Worm (Caenorhabditis elegans): Measurements from ENCODE around the gene T23F6.5.
A peak's percentile ranks its signal among the peaks of the same experiment; 100 is the strongest.

T23F6.5 gene

ce11 chrIV:12717531-12717930 lies 23.8 kb downstream of the T23F6.5 start, which contains the start of gene C27D8.1:
Gene C27D8.1 (plus strand): TSS chrIV:12717831.
- no peak for TF ChIP-seq pqm-1 (tag; optimal IDR thresholded peaks at IDR 0.05)

DNA sequence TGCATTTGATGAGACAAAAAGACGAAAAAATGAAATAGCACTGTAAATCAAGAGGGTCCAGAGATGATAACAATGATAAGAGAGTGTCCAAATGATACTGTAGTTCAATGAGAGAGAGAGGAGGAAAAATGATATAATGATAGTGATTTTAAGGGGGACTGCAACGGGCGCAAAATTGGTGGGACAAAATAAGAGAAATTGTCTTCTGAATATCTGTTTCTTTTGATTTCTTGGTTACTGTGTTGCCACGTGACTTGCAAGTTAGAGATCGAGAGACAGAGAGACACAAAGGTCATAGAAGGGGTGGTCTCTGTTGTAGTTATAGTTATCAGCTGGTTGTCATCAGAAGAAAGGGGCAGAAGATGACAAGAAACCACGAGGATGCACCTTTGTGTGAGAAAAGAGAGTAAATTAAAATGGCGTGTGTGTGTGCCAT lies 25.4 kb downstream of the T23F6.5 start:
- no peak for TF ChIP-seq zip-4 (GFP tag; optimal IDR thresholded peaks at IDR 0.05)
- TF ChIP-seq irx-1 (tag; optimal IDR thresholded peaks at IDR 0.05): no peak
- TF ChIP-seq nhr-85 (tag): peak; percentile 95
- TF ChIP-seq grh-1 (GFP tag; IDR thresholded peaks at IDR 0.05): peak; percentile 56
- peak in 1 of 2 experiments; percentile 91 for TF ChIP-seq mdl-1 (tag; optimal IDR thresholded peaks at IDR 0.05)
- TF ChIP-seq egl-27 (tag; optimal IDR thresholded peaks at IDR 0.05): peak in 1 of 2 experiments; percentile 2
- TF ChIP-seq elt-2 (tag; optimal IDR thresholded peaks at IDR 0.05): peak; percentile 61
- TF ChIP-seq fos-1 (tag; optimal IDR thresholded peaks at IDR 0.05): no peak
- TF ChIP-seq nhr-20 (tag; optimal IDR thresholded peaks at IDR 0.05): peak; percentile 93
- TF ChIP-seq pax-3 (tag; optimal IDR thresholded peaks at IDR 0.05): no peak
- peak; percentile 23 for TF ChIP-seq C16A3.4 (tag; optimal IDR thresholded peaks at IDR 0.05)
- TF ChIP-seq mep-1 (tag; optimal IDR thresholded peaks at IDR 0.05): peak; percentile 25
- TF ChIP-seq lin-14 (GFP tag; optimal IDR thresholded peaks at IDR 0.05): peak; percentile 81
- peak in 1 of 3 experiments; percentile 41 for TF ChIP-seq dpl-1 (GFP tag; optimal IDR thresholded peaks at IDR 0.05)
- no peak for TF ChIP-seq sox-4 (tag; optimal IDR thresholded peaks at IDR 0.05)
- TF ChIP-seq C04F5.9 (tag; optimal IDR thresholded peaks at IDR 0.05): no peak
- peak in 5 of 6 experiments; percentile 75 to 97 (median 96) for TF ChIP-seq elt-3 (tag; optimal IDR thresholded peaks at IDR 0.05)
- peak; percentile 50 to 82 for TF ChIP-seq lsy-2 (tag; optimal IDR thresholded peaks at IDR 0.05)
- no peak for TF ChIP-seq xbp-1 (tag; optimal IDR thresholded peaks at IDR 0.05)
- no peak for TF ChIP-seq mef-2 (tag; optimal IDR thresholded peaks at IDR 0.05)
- peak in 1 of 2 experiments; percentile 81 for TF ChIP-seq lin-35 (GFP tag; optimal IDR thresholded peaks at IDR 0.05)
- peak; percentile 56 for TF ChIP-seq nhr-47 (tag; optimal IDR thresholded peaks at IDR 0.05)
- peak; percentile 84 for TF ChIP-seq nhr-90 (tag; optimal IDR thresholded peaks at IDR 0.05; ENCODE audit: poor library complexity)
- TF ChIP-seq efl-1 (optimal IDR thresholded peaks at IDR 0.05): peak; percentile 8 to 26
- peak; percentile 13 to 93 for TF ChIP-seq efl-1 (GFP tag; optimal IDR thresholded peaks at IDR 0.05 in 1 of 2)
- no peak for TF ChIP-seq egl-13 (tag; optimal IDR thresholded peaks at IDR 0.05)
- peak; percentile 80 for TF ChIP-seq blmp-1 (tag; optimal IDR thresholded peaks at IDR 0.05)
- TF ChIP-seq hlh-17 (GFP tag; optimal IDR thresholded peaks at IDR 0.05; ENCODE audit: borderline replicate concordance): no peak
- peak; percentile 88 for TF ChIP-seq nhr-71 (tag; optimal IDR thresholded peaks at IDR 0.05)
- peak; percentile 41 for TF ChIP-seq lir-3 (tag; optimal IDR thresholded peaks at IDR 0.05; ENCODE audit: poor library complexity)
- peak; percentile 79 for TF ChIP-seq tbx-2 (tag; optimal IDR thresholded peaks at IDR 0.05)
- peak; percentile 58 for TF ChIP-seq jun-1 (tag; optimal IDR thresholded peaks at IDR 0.05)
- peak; percentile 78 for TF ChIP-seq snu-23 (GFP tag; optimal IDR thresholded peaks at IDR 0.05)
- no peak for TF ChIP-seq hpl-2 (GFP tag; optimal IDR thresholded peaks at IDR 0.05)
- TF ChIP-seq unc-130 (tag; optimal IDR thresholded peaks at IDR 0.05): peak; percentile 47
- TF ChIP-seq nhr-237 (tag; optimal IDR thresholded peaks at IDR 0.05): no peak
- TF ChIP-seq nhr-19 (GFP tag; conservative IDR thresholded peaks at IDR 0.05): peak; percentile 63
- peak; percentile 76 for TF ChIP-seq vab-15 (tag; optimal IDR thresholded peaks at IDR 0.05)

ce11 chrIV:12711644-12712043 lies 29.7 kb downstream of the T23F6.5 start, which contains the start of gene C27D8.3:
Gene C27D8.3 (minus strand): TSS chrIV:12711744.
- TF ChIP-seq snpc-4 (tag; optimal IDR thresholded peaks at IDR 0.05) (no peak), elt-2 (tag; optimal IDR thresholded peaks at IDR 0.05) (no peak), nhr-12 (tag; optimal IDR thresholded peaks at IDR 0.05) (no peak), ama-1 (optimal IDR thresholded peaks at IDR 0.05) (no peak)

All from whole organism, L1 larva.